Worm (Caenorhabditis elegans): ENCODE measurements around the gene dld-1.
"Not testable (repeated sequence)": the region's sequence is repeated elsewhere in the genome, so short reads cannot be mapped to it uniquely, and the experiment has no call there.

- TF ChIP-seq jun-1 (tag; optimal IDR thresholded peaks at IDR 0.05); php-3 (GFP tag; IDR thresholded peaks at IDR 0.05); madf-5 (GFP tag; IDR thresholded peaks at IDR 0.05); hlh-30 (tag; optimal IDR thresholded peaks at IDR 0.05; ENCODE audit: insufficient read depth); lin-39 (tag; optimal IDR thresholded peaks at IDR 0.05); unc-62 (GFP tag; optimal IDR thresholded peaks at IDR 0.05 in 1 of 2); unc-62 (tag; optimal IDR thresholded peaks at IDR 0.05); ZK546.5 (tag; optimal IDR thresholded peaks at IDR 0.05): not testable (repeated sequence)
Observed at ce11 chrIV:14427395-14427794, 36.9 kb upstream of the dld-1 start, which contains the start of gene F55B11.5.
